Fruit fly (Drosophila melanogaster) whole organism, prepupa: ENCODE results near the gene fray.
A peak's percentile ranks its signal among the peaks of the same experiment; 100 is the strongest.

Experiments
- CG6808 ChIP-seq: fragments of 200-800 bp; sonication (Bioruptor generic); optimal IDR thresholded peaks from 3 replicates; lab custom pipeline; 2017; ENCODE audit warnings: missing biosample characterization, missing genetic modification characterization, mild to moderate bottlenecking, moderate library complexity, missing genetic modification reagents
- CG9139 ChIP-seq: fragments of 200-800 bp; sonication (Bioruptor generic); optimal IDR thresholded peaks from 3 replicates; lab custom pipeline; 2017; ENCODE audit warnings: missing biosample characterization, mild to moderate bottlenecking, missing genetic modification characterization
- cyc ChIP-seq: fragments of 200-800 bp; sonication (Bioruptor generic); optimal IDR thresholded peaks from 3 replicates; lab custom pipeline; 2016; ENCODE audit warnings: missing biosample characterization, missing genetic modification characterization
- ss ChIP-seq, 2 experiments: fragments of 200-800 bp; sonication (Bioruptor generic); optimal IDR thresholded peaks; 2 replicates in 1 of 2; 3 replicates in 1 of 2; lab custom pipeline; 2017 to 2018; ENCODE audit warnings: mild to moderate bottlenecking in 2 of 2, missing biosample characterization in 2 of 2, missing genetic modification characterization in 2 of 2, moderate library complexity in 1 of 2

DNA sequence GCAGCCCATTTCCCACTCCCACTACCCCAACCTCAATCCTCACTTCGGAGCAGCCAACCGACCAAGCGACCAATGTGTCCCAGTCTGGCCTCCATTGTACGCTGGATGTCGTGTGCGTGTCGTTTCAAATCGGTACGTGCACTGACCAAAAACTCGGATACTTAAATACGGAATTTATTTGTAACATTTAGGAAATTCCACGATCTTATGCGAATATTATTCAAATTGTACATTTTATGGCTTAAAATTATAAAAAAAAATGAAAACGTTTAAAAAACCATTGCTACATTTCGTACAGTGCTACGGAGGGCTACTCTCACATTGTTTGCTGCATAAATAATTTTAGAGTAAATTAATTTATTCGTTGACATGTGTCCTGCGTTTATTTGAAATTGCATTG, 51.6 kb downstream of the fray start:
- TF ChIP-seq CG9139 (GFP tag; lab: Kevin White, UChicago) (no peak), CG6808 (GFP tag; lab: Kevin White, UChicago) (no peak), cyc (GFP tag; lab: Kevin White, UChicago) (peak; percentile 1), ss (GFP tag; optimal IDR thresholded peaks at IDR 0.05; lab: Kevin White, UChicago) (no peak)
